Worm (Caenorhabditis elegans): ENCODE data around the gene K01A11.1.

DNA sequence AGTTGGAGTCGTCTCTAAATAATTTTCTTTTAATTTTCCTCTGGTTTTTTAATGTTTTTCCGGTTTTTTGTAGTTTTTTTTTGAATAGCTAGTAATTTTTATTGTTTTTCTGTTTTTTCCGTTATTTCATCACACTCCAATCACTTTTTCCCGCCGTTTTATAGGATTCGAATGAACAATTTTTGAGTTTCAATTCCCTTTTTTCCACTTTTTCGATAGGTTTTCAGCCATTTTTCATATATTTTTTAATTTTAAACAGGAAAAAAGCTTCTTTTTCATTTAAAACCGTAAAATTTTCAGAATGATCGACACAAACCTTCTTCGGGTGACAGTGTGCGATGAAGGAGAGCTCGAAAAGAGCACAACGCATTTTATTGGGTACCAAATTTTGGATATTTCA is 30.1 kb upstream of the K01A11.1 start, which contains the start of gene pph-6:
- TF ChIP-seq tbx-8 (GFP tag; optimal IDR thresholded peaks at IDR 0.05) (no peak), nhr-12 (tag; optimal IDR thresholded peaks at IDR 0.05) (no peak), snpc-4 (tag; optimal IDR thresholded peaks at IDR 0.05) (no peak), lin-13 (tag; optimal IDR thresholded peaks at IDR 0.05) (no peak), nhr-237 (tag; optimal IDR thresholded peaks at IDR 0.05) (no peak), hlh-1 (tag; optimal IDR thresholded peaks at IDR 0.05) (no peak), nhr-76 (tag; optimal IDR thresholded peaks at IDR 0.05) (no peak), unc-39 (tag; optimal IDR thresholded peaks at IDR 0.05) (no peak), lin-32 (GFP tag; optimal IDR thresholded peaks at IDR 0.05) (no peak)
